Fruit fly (Drosophila melanogaster): ENCODE data around the gene Naa40.
A peak's percentile ranks its signal among the peaks of the same experiment; 100 is the strongest.

The Naa40 gene

dm6 chr3R:29771645-29772089 lies 46.9 kb upstream of the Naa40 start (continued):
- TF ChIP-seq ken (GFP tag; IDR thresholded peaks at IDR 0.05) (peak; percentile 23; the same call in 1 of the 3 replicates), CG4617 (GFP tag; optimal IDR thresholded peaks at IDR 0.05; ENCODE audit: borderline replicate concordance) (no peak), CG32532 (GFP tag; IDR thresholded peaks at IDR 0.05) (no peak), CG2889 (GFP tag; IDR thresholded peaks at IDR 0.05) (no peak), CG6813 (GFP tag; optimal IDR thresholded peaks at IDR 0.05) (peak; percentile 53), CG8290 (GFP tag; optimal IDR thresholded peaks at IDR 0.05) (no peak), CG8290 (tag; optimal IDR thresholded peaks at IDR 0.05) (peak in 1 of 2 experiments; percentile 61), CG18262 (tag; optimal IDR thresholded peaks at IDR 0.05) (no peak), CG14050 (GFP tag; IDR thresholded peaks at IDR 0.05) (no peak), E2f1 (GFP tag; IDR thresholded peaks at IDR 0.05) (peak; percentile 46; the same call in 1 of the 2 replicates), CG2129 (GFP tag; IDR thresholded peaks at IDR 0.05; ENCODE audit: partially characterized antibody) (0 out of 2 replicates have a peak, but pooled peaks have one; percentile 13), Hand (GFP tag; optimal IDR thresholded peaks at IDR 0.05) (peak; percentile 65), CG12744 (GFP tag; optimal IDR thresholded peaks at IDR 0.05) (no peak), ro (GFP tag; IDR thresholded peaks at IDR 0.05) (no peak), corto (GFP tag; optimal IDR thresholded peaks at IDR 0.05) (no peak), HLH4C (GFP tag; IDR thresholded peaks at IDR 0.05; ENCODE audit: partially characterized antibody) (peak; percentile 33; the same call in 1 of the 3 replicates), knrl (GFP tag; IDR thresholded peaks at IDR 0.05; ENCODE audit: partially characterized antibody) (no peak), MTF-1 (GFP tag; optimal IDR thresholded peaks at IDR 0.05; ENCODE audit: borderline replicate concordance) (no peak), CG17912 (GFP tag; optimal IDR thresholded peaks at IDR 0.05) (no peak), CG2199 (GFP tag; IDR thresholded peaks at IDR 0.05) (0 out of 3 replicates have a peak, but pooled peaks have one; percentile 64), ftz-f1 (GFP tag; optimal IDR thresholded peaks at IDR 0.05) (no peak), repo (GFP tag; optimal IDR thresholded peaks at IDR 0.05) (no peak), slou (GFP tag; optimal IDR thresholded peaks at IDR 0.05) (no peak), tx (GFP tag; optimal IDR thresholded peaks at IDR 0.05) (no peak), bbx (GFP tag; IDR thresholded peaks at IDR 0.05; ENCODE audit: partially characterized antibody) (peak; percentile 80), cwo (GFP tag; optimal IDR thresholded peaks at IDR 0.05) (peak; percentile 21), CG15479 (GFP tag; optimal IDR thresholded peaks at IDR 0.05) (peak; percentile 65), grn (GFP tag; optimal IDR thresholded peaks at IDR 0.05) (peak; percentile 86), lbe (GFP tag; optimal IDR thresholded peaks at IDR 0.05) (peak; percentile 15), gro (GFP tag; optimal IDR thresholded peaks at IDR 0.05) (no peak), CG11723 (GFP tag; optimal IDR thresholded peaks at IDR 0.05) (no peak), CG17328 (GFP tag; IDR thresholded peaks at IDR 0.05) (0 out of 2 replicates have a peak, but pooled peaks have one; percentile 12), Ada2b (GFP tag; IDR thresholded peaks at IDR 0.05) (no peak), Hmr (GFP tag; optimal IDR thresholded peaks at IDR 0.05) (peak; percentile 48), CG8359 (GFP tag; optimal IDR thresholded peaks at IDR 0.05; ENCODE audit: borderline replicate concordance) (no peak), CG4707 (GFP tag; optimal IDR thresholded peaks at IDR 0.05) (peak; percentile 67), nmo (GFP tag; optimal IDR thresholded peaks at IDR 0.05) (no peak), nom (GFP tag; optimal IDR thresholded peaks at IDR 0.05) (no peak), CG9727 (GFP tag; optimal IDR thresholded peaks at IDR 0.05) (no peak), disco-r (GFP tag; optimal IDR thresholded peaks at IDR 0.05) (peak; percentile 44), CG7839 (tag; optimal IDR thresholded peaks at IDR 0.05) (no peak), fd102C (GFP tag; optimal IDR thresholded peaks at IDR 0.05) (no peak), chif (GFP tag; optimal IDR thresholded peaks at IDR 0.05) (no peak), CG3838 (GFP tag; optimal IDR thresholded peaks at IDR 0.05) (peak; percentile 85), cg (GFP tag; optimal IDR thresholded peaks at IDR 0.05) (peak; percentile 77), CG7357 (GFP tag; IDR thresholded peaks at IDR 0.05) (no peak), CG3163 (GFP tag; optimal IDR thresholded peaks at IDR 0.05) (peak; percentile 45), Vsx1 (GFP tag; optimal IDR thresholded peaks at IDR 0.05) (no peak), CG18764 (GFP tag; optimal IDR thresholded peaks at IDR 0.05) (no peak), dysf (GFP tag; IDR thresholded peaks at IDR 0.05) (no peak)
